Fruit fly (Drosophila melanogaster) whole organism, wandering third instar larva: ENCODE data around the gene tal-3A.

Experiments used
- h ChIP-seq: fragments of 200-800 bp; sonication (Bioruptor generic); optimal IDR thresholded peaks from 3 replicates; lab custom pipeline; 2016; ENCODE audit warnings: missing biosample characterization, mild to moderate bottlenecking, missing genetic modification characterization
- psq ChIP-seq: fragments of 200-800 bp; sonication (Bioruptor generic); optimal IDR thresholded peaks from 3 replicates; lab custom pipeline; 2017; ENCODE audit warnings: missing biosample characterization, mild to moderate bottlenecking, missing genetic modification characterization, moderate library complexity
- usp ChIP-seq: fragments of >200 bp; optimal IDR thresholded peaks from 2 replicates; lab custom pipeline; 2017; ENCODE audit warnings: missing biosample characterization, missing genetic modification characterization

DNA sequence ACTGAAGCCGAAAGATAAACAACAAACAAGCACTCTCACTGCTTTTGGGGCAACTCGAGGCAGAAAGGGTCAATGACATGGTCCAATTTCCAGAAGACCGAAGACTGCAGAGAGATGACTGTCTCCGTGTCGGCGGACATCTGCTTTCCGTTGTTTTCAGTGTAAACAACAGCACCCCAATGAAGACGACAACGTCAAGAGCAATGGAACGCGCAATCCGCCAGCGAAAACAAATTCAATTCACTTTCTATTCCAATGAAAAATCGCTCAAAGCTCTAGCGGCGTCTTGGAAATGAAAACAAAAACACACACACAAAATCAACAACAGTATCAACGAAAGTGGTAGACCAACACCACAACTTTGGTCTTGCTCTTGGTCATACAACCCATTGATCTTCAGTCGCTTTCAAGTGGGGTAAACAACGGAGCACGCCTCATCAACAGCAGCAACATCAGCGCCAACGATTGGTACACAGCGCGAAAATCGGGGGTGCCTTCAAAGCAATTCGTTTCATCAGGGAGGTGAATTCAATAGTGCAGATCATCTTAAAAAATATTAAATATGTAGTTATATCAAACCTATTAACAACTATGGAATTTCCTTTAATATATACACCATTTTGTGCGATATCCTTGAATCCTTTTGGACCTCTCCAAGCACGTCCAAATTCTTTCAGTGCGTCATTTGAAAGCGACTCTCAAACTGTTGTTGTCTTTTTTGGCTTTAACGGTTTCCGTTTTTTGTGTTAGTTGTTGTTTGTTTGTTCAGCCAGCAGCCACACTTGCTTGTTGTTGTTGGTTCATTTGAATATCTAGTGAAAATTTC is 4.8 kb downstream of the tal-3A start:
- no peak for TF ChIP-seq h (GFP tag; lab: Kevin White, UChicago)
- no peak for TF ChIP-seq psq (GFP tag; lab: Kevin White, UChicago)
- no peak for TF ChIP-seq usp (GFP tag; lab: Kevin White, UChicago)
